Worm (Caenorhabditis elegans) whole organism, L2 larva: ENCODE data around the gene degl-1.

Experiments used
- F13H6.1 ChIP-seq: sonication (generic microtip); optimal IDR thresholded peaks from 2 replicates; lab custom pipeline; 2016; ENCODE audit warnings: missing genetic modification characterization, missing compliant biosample characterization
- alr-1 ChIP-seq: fragments of 150-350 bp; optimal IDR thresholded peaks from 2 replicates; lab custom pipeline; 2014; ENCODE audit warnings: missing biosample characterization, missing genetic modification characterization
- aly-2 ChIP-seq: fragments of 150-350 bp; optimal IDR thresholded peaks from 2 replicates; lab custom pipeline; 2014; ENCODE audit warnings: missing biosample characterization, missing genetic modification characterization
- blmp-1 ChIP-seq: sonication (generic microtip); optimal IDR thresholded peaks from 2 replicates; lab custom pipeline; 2017; ENCODE audit warnings: missing genetic modification characterization, mild to moderate bottlenecking, missing compliant biosample characterization, antibody characterized with exemption, moderate library complexity; ENCODE audit not compliant: insufficient read depth
- ceh-16 ChIP-seq: fragments of 150-350 bp; optimal IDR thresholded peaks from 2 replicates; lab custom pipeline; 2014; ENCODE audit warnings: missing biosample characterization, missing genetic modification characterization
- egl-27 ChIP-seq: sonication (generic microtip); optimal IDR thresholded peaks from 3 replicates; lab custom pipeline; 2017; ENCODE audit warnings: missing biosample characterization, missing genetic modification reagents, missing genetic modification characterization
- fos-1 ChIP-seq: fragments of 150-350 bp; optimal IDR thresholded peaks from 2 replicates; lab custom pipeline; 2014; ENCODE audit warnings: missing biosample characterization, missing genetic modification characterization
- gmeb-1 ChIP-seq: fragments of 150-350 bp; optimal IDR thresholded peaks from 2 replicates; lab custom pipeline; 2014; ENCODE audit warnings: missing biosample characterization, missing genetic modification characterization
- lin-13 ChIP-seq: fragments of 150-350 bp; optimal IDR thresholded peaks from 2 replicates; lab custom pipeline; 2014; ENCODE audit warnings: missing biosample characterization, missing genetic modification reagents, missing genetic modification characterization
- lin-39 ChIP-seq: fragments of 150-350 bp; optimal IDR thresholded peaks from 2 replicates; lab custom pipeline; 2014; ENCODE audit warnings: missing biosample characterization, missing genetic modification reagents, missing genetic modification characterization
- mbf-1 ChIP-seq: sonication (generic microtip); optimal IDR thresholded peaks from 2 replicates; lab custom pipeline; 2017; ENCODE audit warnings: missing biosample characterization, missing genetic modification characterization
- mdl-1 ChIP-seq, 2 experiments: fragments of 150-350 bp in 1 of 2; sonication (generic microtip) in 1 of 2; optimal IDR thresholded peaks; 2 replicates each; lab custom pipeline; 2017; ENCODE audit warnings: missing biosample characterization in 2 of 2, missing genetic modification characterization in 2 of 2
- nhr-11 ChIP-seq: fragments of 150-350 bp; optimal IDR thresholded peaks from 2 replicates; lab custom pipeline; 2014; ENCODE audit warnings: missing biosample characterization, missing genetic modification characterization
- nhr-129 ChIP-seq: fragments of 150-350 bp; optimal IDR thresholded peaks from 2 replicates; lab custom pipeline; 2014; ENCODE audit warnings: missing biosample characterization, missing genetic modification characterization
- nhr-21 ChIP-seq: fragments of 150-350 bp; optimal IDR thresholded peaks from 2 replicates; lab custom pipeline; 2014; ENCODE audit warnings: missing biosample characterization, missing genetic modification characterization
- nhr-23 ChIP-seq: fragments of 150-350 bp; optimal IDR thresholded peaks from 2 replicates; lab custom pipeline; 2014; ENCODE audit warnings: missing biosample characterization, missing genetic modification reagents, missing genetic modification characterization
- nhr-237 ChIP-seq: fragments of 150-350 bp; optimal IDR thresholded peaks from 2 replicates; lab custom pipeline; 2014; ENCODE audit warnings: missing biosample characterization, missing genetic modification characterization
- nhr-25 ChIP-seq: fragments of 150-350 bp; sonication (generic microtip); optimal IDR thresholded peaks from 3 replicates; lab custom pipeline; 2014; ENCODE audit warnings: missing biosample characterization, missing genetic modification characterization
- skn-1 ChIP-seq: sonication (generic microtip); optimal IDR thresholded peaks from 2 replicates; lab custom pipeline; 2017; ENCODE audit warnings: missing biosample characterization, missing genetic modification characterization
- sma-9 ChIP-seq, 2 experiments: fragments of 150-350 bp in 1 of 2; sonication (generic microtip) in 1 of 2; optimal IDR thresholded peaks; 2 replicates each; lab custom pipeline; 2014 to 2016; ENCODE audit warnings: missing genetic modification characterization in 2 of 2, mild to moderate bottlenecking in 1 of 2, missing biosample characterization in 1 of 2, missing compliant biosample characterization in 1 of 2, missing genetic modification reagents in 1 of 2, moderate library complexity in 1 of 2
- snpc-4 ChIP-seq: fragments of 150-350 bp; optimal IDR thresholded peaks from 2 replicates; lab custom pipeline; 2014; ENCODE audit warnings: missing biosample characterization, missing genetic modification characterization
- unc-55 ChIP-seq: fragments of 150-350 bp; sonication (generic microtip); optimal IDR thresholded peaks from 3 replicates; lab custom pipeline; 2014; ENCODE audit warnings: missing biosample characterization, missing genetic modification reagents, missing genetic modification characterization

The degl-1 gene

DNA sequence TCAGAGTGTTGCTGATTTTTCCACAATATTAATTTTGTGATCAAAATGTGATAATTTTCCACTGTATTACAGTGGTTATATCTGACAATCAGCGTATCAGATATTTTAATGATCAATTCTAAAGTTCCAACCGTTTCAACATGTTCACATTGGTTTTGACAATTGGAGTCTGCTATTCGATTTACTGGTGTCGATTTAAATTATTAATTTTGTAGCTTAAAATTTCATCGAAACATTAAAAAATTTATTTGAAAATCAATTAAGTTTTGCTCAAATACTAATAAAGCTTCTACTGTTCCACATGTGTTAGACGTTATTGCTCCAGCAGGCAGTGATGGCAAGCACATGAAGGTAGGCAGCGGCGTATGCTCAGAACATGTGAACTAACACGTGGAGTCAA, 13.4 kb downstream of the degl-1 start:
- no peak for TF ChIP-seq aly-2 (tag; lab: Kevin White, UChicago)

ce11 chrIV:14754912-14755311, 16.3 kb downstream of the degl-1 start, which contains the start of gene Y57G11C.499:
Y57G11C.499 (minus strand) TSS chrIV:14754934.
- TF ChIP-seq ceh-16 (tag; lab: Kevin White, UChicago) (no peak), nhr-129 (tag; lab: Kevin White, UChicago) (no peak), unc-55 (GFP tag; lab: Kevin White, UChicago) (no peak), nhr-21 (tag; lab: Kevin White, UChicago) (no peak), nhr-237 (tag; lab: Kevin White, UChicago) (no peak), alr-1 (no peak)

DNA sequence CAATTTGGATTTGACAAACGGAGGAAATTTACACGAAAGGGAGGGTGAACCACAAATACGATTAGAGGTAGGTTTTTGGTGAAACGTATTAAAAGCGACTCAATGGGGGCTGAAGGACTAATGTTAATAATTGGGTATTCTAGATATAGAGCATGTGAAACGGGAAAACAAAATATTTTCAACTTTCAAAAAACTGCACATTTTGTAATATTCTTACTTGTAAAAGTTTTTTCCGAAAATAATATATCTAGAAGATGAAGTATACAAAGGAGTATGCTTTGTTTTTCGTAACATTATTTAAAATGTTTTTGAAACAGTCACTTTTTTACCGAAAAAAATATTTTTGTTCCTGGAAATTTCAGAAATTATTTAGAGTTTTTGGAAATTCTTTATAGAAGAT, 29.3 kb downstream of the degl-1 start:
- TF ChIP-seq nhr-23 (no peak), mdl-1 (tag; optimal IDR thresholded peaks at IDR 0.05; lab: Kevin White, UChicago) (no peak), sma-9 (GFP tag; optimal IDR thresholded peaks at IDR 0.05; lab: Kevin White, UChicago) (no peak), sma-9 (tag; optimal IDR thresholded peaks at IDR 0.05; lab: Kevin White, UChicago) (no peak), ceh-16 (tag; lab: Kevin White, UChicago) (no peak), nhr-21 (tag; lab: Kevin White, UChicago) (no peak), skn-1 (tag; lab: Kevin White, UChicago) (no peak), lin-13 (GFP tag; lab: Kevin White, UChicago) (no peak), nhr-129 (tag; lab: Kevin White, UChicago) (no peak), F13H6.1 (no peak), alr-1 (no peak), mbf-1 (no peak), snpc-4 (tag; lab: Kevin White, UChicago) (no peak), lin-39 (tag; lab: Kevin White, UChicago) (no peak), gmeb-1 (tag; lab: Kevin White, UChicago) (no peak)

DNA sequence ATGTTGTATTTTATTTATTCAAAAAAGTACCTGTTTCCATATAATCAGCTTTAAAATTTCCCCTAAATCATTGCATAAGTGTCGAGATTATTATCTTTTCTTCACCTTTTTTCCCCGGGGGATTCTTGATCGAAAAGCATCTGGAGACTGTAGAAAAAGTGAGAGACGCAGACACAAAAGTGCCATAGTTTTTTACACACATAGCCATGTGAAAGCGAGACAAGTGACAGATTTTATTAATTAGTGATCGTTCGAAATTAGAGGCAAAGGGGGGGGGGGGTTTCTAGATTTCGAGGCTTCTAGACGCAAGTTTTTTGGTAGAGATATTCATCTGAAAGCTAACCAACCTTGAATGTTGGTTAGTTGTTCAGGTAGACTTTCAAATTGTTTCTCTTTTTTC, 42.0 kb downstream of the degl-1 start:
- TF ChIP-seq nhr-25 (tag; lab: Kevin White, UChicago) (peak; percentile 36), nhr-129 (tag; lab: Kevin White, UChicago) (no peak)

DNA sequence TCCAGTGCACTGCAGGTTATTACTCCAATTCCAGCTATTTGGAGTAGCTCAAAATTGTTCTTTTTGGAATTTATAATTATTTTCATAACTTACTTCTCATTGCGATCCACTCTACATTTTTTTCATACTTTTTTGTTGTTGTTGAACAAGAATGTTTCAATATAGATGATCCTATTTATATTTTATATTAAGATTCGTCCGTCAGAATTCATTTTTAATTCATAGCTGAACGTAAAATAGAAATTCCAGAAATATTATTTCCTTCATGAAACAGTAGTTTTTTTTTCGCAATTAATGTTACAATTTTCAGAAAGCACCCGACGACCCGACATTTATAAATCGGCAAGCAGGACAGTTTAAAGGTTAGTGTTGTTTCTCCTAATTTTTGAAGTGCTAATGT, 43.0 kb downstream of the degl-1 start, which contains the start of gene Y57G11C.42:
Y57G11C.42 (plus strand) TSS at position 301 of the 400 bp plus-strand sequence.
- TF ChIP-seq egl-27 (tag; lab: Kevin White, UChicago): no peak
- TF ChIP-seq alr-1: no peak
- no peak for TF ChIP-seq lin-39 (tag; lab: Kevin White, UChicago)
- TF ChIP-seq fos-1: no peak
- TF ChIP-seq nhr-11 (tag; lab: Kevin White, UChicago): no peak
- no peak for TF ChIP-seq blmp-1 (tag; lab: Kevin White, UChicago)
- TF ChIP-seq ceh-16 (tag; lab: Kevin White, UChicago): no peak
